Worm (Caenorhabditis elegans): ENCODE data around the gene clec-227.
"Not testable (repeated sequence)": the region's sequence is repeated elsewhere in the genome, so short reads cannot be mapped to it uniquely, and the experiment has no call there.

Gene clec-227

DNA sequence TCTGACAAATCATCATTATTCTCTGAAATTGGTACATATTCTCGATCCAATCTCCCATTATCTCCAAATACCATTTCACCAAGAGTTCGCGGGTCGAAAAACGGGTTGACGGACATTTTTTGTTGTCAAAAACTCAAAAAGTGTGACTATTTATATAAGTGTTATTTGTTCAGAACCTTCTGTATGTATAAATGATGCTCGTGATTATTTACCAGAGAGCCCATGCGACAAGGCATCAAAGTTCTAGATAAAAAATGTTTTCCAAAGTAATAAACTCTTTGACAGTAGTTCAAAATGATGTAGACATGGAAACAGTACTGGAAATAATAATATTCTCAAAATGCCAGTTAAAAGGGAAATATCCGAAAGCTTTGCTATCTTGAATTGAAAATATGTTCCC is 9.7 kb upstream of the clec-227 start:
- TF ChIP-seq aly-2 (tag; optimal IDR thresholded peaks at IDR 0.05) (no peak), snpc-4 (tag; optimal IDR thresholded peaks at IDR 0.05) (no peak), sem-4 (tag; optimal IDR thresholded peaks at IDR 0.05) (no peak), egl-27 (tag; optimal IDR thresholded peaks at IDR 0.05) (no peak), nhr-237 (tag; optimal IDR thresholded peaks at IDR 0.05) (no peak), ztf-1 (GFP tag; conservative IDR thresholded peaks at IDR 0.05) (no peak), nhr-21 (tag; optimal IDR thresholded peaks at IDR 0.05) (no peak), alr-1 (tag; optimal IDR thresholded peaks at IDR 0.05) (no peak), ZK546.5 (tag; optimal IDR thresholded peaks at IDR 0.05) (no peak), dmd-4 (tag; optimal IDR thresholded peaks at IDR 0.05) (no peak), C34F6.9 (tag; optimal IDR thresholded peaks at IDR 0.05) (no peak), unc-39 (tag; optimal IDR thresholded peaks at IDR 0.05) (no peak), mab-5 (tag; optimal IDR thresholded peaks at IDR 0.05) (no peak), peb-1 (tag; optimal IDR thresholded peaks at IDR 0.05) (no peak)

DNA sequence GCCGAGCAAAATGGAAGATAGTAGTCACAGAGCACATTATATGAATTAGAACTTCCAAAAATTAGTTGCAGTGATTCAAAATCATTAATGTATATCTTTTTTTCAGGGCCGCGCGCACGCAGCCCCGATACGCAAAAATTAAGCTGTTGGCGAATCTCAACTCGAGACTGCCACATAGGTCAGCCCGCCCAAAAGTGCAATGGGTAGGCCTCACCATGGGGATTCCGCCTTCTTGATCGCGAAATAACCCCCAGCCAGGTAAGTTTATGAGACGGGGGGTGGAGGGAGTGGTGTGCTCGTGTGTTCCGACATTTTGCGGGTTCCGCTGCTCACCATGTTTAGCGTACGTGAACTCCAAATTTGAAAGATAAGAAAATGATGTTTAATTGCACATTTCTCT is 9.2 kb upstream of the clec-227 start, which contains the start of gene F08H9.3:
TSS of gene F08H9.3 (minus strand) at position 252 of the 400 bp plus-strand sequence.
- TF ChIP-seq snpc-4 (tag; optimal IDR thresholded peaks at IDR 0.05), result peak; percentile 85
- TF ChIP-seq gmeb-1 (tag; optimal IDR thresholded peaks at IDR 0.05), result peak; percentile 9
- TF ChIP-seq sma-9 (GFP tag; optimal IDR thresholded peaks at IDR 0.05), result peak; percentile 39
- TF ChIP-seq sma-9 (tag; optimal IDR thresholded peaks at IDR 0.05), result not testable (repeated sequence)

DNA sequence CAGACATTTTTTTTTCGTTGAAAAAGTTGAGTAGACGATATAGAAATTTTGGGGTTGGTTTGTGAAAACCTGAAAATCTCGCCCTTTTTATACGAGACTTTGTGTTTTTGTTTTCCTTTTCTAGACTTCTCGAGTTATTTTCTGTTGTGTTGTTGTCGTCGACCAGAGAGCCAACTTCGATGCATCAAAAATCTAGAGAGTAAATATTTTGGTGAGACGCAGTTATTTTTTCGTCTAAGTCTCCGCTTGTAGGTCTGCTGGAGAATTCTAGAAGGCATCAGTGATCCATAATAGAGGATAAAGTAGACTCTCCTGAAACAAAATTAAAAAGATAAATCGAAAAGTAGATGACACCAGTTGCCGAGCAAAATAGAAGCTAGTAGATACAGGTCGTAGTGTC is 8.0 kb upstream of the clec-227 start, which contains the start of gene F08H9.4:
TSS of gene F08H9.4 (minus strand) at position 61 of the 400 bp plus-strand sequence.
- TF ChIP-seq nhr-77 (tag; optimal IDR thresholded peaks at IDR 0.05) (no peak), C34F6.9 (tag; optimal IDR thresholded peaks at IDR 0.05) (peak; percentile 45), sem-4 (tag; optimal IDR thresholded peaks at IDR 0.05) (no peak), unc-55 (GFP tag; optimal IDR thresholded peaks at IDR 0.05) (peak; percentile 20), nhr-129 (tag; optimal IDR thresholded peaks at IDR 0.05) (peak; percentile 0), ceh-82 (tag; optimal IDR thresholded peaks at IDR 0.05) (no peak)

DNA sequence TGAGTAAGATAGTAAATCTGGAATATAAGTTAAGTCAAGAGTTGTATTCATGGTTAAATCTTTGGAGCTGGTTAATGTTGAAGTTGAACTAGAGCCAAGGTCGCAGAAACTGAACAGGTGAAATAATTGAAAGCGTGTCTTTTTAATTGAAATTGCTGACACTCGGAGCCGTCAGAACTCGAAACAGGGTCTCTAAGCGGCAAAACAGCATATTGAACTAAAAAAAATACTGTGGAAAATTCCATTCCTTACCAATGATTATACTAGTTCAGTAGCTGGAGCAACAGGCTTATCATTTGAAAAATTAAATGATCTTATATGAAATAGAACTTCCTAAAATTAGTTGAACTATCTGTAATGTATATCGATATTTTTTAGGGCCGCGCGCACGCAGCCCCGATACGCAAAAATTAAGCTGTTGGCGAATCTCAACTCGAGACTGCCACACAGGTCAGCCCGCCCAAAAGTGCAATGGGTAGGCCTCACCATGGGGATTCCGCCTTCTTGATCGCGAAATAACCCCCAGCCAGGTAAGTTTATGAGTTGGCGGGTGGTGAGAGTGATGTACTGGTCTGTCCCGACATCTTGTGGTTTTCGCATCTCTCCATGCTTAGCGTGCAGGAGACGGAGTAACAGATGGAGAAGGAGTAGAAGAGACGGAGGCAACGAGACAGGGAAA is 4.0 kb upstream of the clec-227 start, which contains the start of gene srz-97:
TSS of gene srz-97 (minus strand) at position 51 of the 679 bp plus-strand sequence.
- TF ChIP-seq dmd-4 (tag; optimal IDR thresholded peaks at IDR 0.05), result no peak
- TF ChIP-seq elt-3 (tag; optimal IDR thresholded peaks at IDR 0.05), result no peak
- no peak for TF ChIP-seq ZK546.5 (tag; optimal IDR thresholded peaks at IDR 0.05)
- peak; percentile 73 for TF ChIP-seq sma-9 (GFP tag; optimal IDR thresholded peaks at IDR 0.05)
- no peak for TF ChIP-seq sma-9 (tag; optimal IDR thresholded peaks at IDR 0.05)
- no peak for TF ChIP-seq ztf-1 (GFP tag; conservative IDR thresholded peaks at IDR 0.05)
- TF ChIP-seq gmeb-1 (tag; optimal IDR thresholded peaks at IDR 0.05), result no peak
- TF ChIP-seq unc-55 (GFP tag; optimal IDR thresholded peaks at IDR 0.05), result no peak
- no peak for TF ChIP-seq elt-1 (tag; optimal IDR thresholded peaks at IDR 0.05)
- TF ChIP-seq F13H6.1 (tag; optimal IDR thresholded peaks at IDR 0.05), result peak; percentile 3
- peak; percentile 40 for TF ChIP-seq crh-2 (tag; optimal IDR thresholded peaks at IDR 0.05)
- TF ChIP-seq unc-39 (tag; optimal IDR thresholded peaks at IDR 0.05), result no peak
- no peak for TF ChIP-seq ztf-4 (tag; optimal IDR thresholded peaks at IDR 0.05)
- TF ChIP-seq sma-3 (GFP tag; optimal IDR thresholded peaks at IDR 0.05), result peak; percentile 70
- TF ChIP-seq nhr-12 (tag; optimal IDR thresholded peaks at IDR 0.05), result no peak
- TF ChIP-seq blmp-1 (tag; optimal IDR thresholded peaks at IDR 0.05; ENCODE audit: insufficient read depth), result no peak
- peak; percentile 19 for TF ChIP-seq lin-13 (GFP tag; optimal IDR thresholded peaks at IDR 0.05)
- TF ChIP-seq fos-1 (tag; optimal IDR thresholded peaks at IDR 0.05), result peak; percentile 13
- peak; percentile 59 for TF ChIP-seq nhr-21 (tag; optimal IDR thresholded peaks at IDR 0.05)
- peak; percentile 51 for TF ChIP-seq ceh-16 (tag; optimal IDR thresholded peaks at IDR 0.05)
- peak; percentile 20 for TF ChIP-seq egl-27 (tag; optimal IDR thresholded peaks at IDR 0.05)
- TF ChIP-seq snpc-4 (tag; optimal IDR thresholded peaks at IDR 0.05), result peak; percentile 96
- no peak for TF ChIP-seq nhr-6 (tag; optimal IDR thresholded peaks at IDR 0.05)
- peak; percentile 16 for TF ChIP-seq nhr-129 (tag; optimal IDR thresholded peaks at IDR 0.05)
- TF ChIP-seq zag-1 (tag; optimal IDR thresholded peaks at IDR 0.05), result peak; percentile 16
- TF ChIP-seq nhr-77 (tag; optimal IDR thresholded peaks at IDR 0.05), result no peak
- peak; percentile 5 for TF ChIP-seq C34F6.9 (tag; optimal IDR thresholded peaks at IDR 0.05)
- TF ChIP-seq unc-62 (GFP tag; optimal IDR thresholded peaks at IDR 0.05), result no peak
- peak; percentile 7 for TF ChIP-seq ama-1 (optimal IDR thresholded peaks at IDR 0.05)

Data from whole organism, L2 larva.